Fruit fly (Drosophila melanogaster) whole organism, prepupa: ENCODE measurements around the gene btl.

Experiments used
- Blimp-1 ChIP-seq: fragments of 200-800 bp; sonication (Bioruptor generic); optimal IDR thresholded peaks from 3 replicates; lab custom pipeline; 2017; ENCODE audit warnings: missing biosample characterization, missing genetic modification characterization, mild to moderate bottlenecking, moderate library complexity, missing genetic modification reagents
- CG10631 ChIP-seq: fragments of 200-800 bp; sonication (Bioruptor generic); optimal IDR thresholded peaks from 2 replicates; lab custom pipeline; 2016; ENCODE audit warnings: missing biosample characterization, missing genetic modification characterization
- CG10669 ChIP-seq: fragments of 200-800 bp; sonication (Bioruptor generic); optimal IDR thresholded peaks from 3 replicates; lab custom pipeline; 2018; ENCODE audit warnings: missing biosample characterization, mild to moderate bottlenecking, missing genetic modification characterization, moderate library complexity
- CG11294 ChIP-seq: fragments of 200-800 bp; sonication (Bioruptor generic); IDR thresholded peaks from 2 replicates; pipeline ENCODE4 v1.3.6; 2022; ENCODE audit warnings: missing biosample characterization, missing genetic modification characterization
- CG11762 ChIP-seq: fragments of 200-800 bp; sonication (Bioruptor generic); optimal IDR thresholded peaks from 3 replicates; lab custom pipeline; 2016; ENCODE audit warnings: missing biosample characterization, missing genetic modification characterization; ENCODE audit not compliant: insufficient read depth
- CG11902 ChIP-seq: fragments of 200-800 bp; sonication (Bioruptor generic); optimal IDR thresholded peaks from 3 replicates; lab custom pipeline; 2016; ENCODE audit warnings: missing biosample characterization, missing genetic modification characterization
- CG3032 ChIP-seq: fragments of 200-800 bp; optimal IDR thresholded peaks from 2 replicates; lab custom pipeline; 2019; ENCODE audit warnings: missing biosample characterization, mild to moderate bottlenecking, missing genetic modification characterization, moderate library complexity
- CG31627 ChIP-seq: fragments of 200-800 bp; sonication (Bioruptor generic); optimal IDR thresholded peaks from 3 replicates; lab custom pipeline; 2016; ENCODE audit warnings: missing biosample characterization, missing genetic modification characterization
- CG34406 ChIP-seq: fragments of 200-800 bp; sonication (Bioruptor generic); optimal IDR thresholded peaks from 3 replicates; lab custom pipeline; 2016; ENCODE audit warnings: missing biosample characterization, missing genetic modification characterization
- CG3919 ChIP-seq: fragments of 200-800 bp; sonication (Bioruptor generic); optimal IDR thresholded peaks from 3 replicates; lab custom pipeline; 2016; ENCODE audit warnings: missing biosample characterization, missing genetic modification characterization
- CG6792 ChIP-seq: fragments of 200-800 bp; sonication (Bioruptor generic); optimal IDR thresholded peaks from 3 replicates; lab custom pipeline; 2016; ENCODE audit warnings: missing biosample characterization, missing genetic modification characterization
- CG6854 ChIP-seq: fragments of 200-800 bp; sonication (Bioruptor generic); optimal IDR thresholded peaks from 2 replicates; lab custom pipeline; 2017; ENCODE audit warnings: missing biosample characterization, mild to moderate bottlenecking, missing genetic modification characterization
- CG7368 ChIP-seq: fragments of 200-800 bp; sonication (Bioruptor generic); optimal IDR thresholded peaks from 3 replicates; lab custom pipeline; 2016; ENCODE audit warnings: missing biosample characterization, missing genetic modification characterization
- CG9139 ChIP-seq: fragments of 200-800 bp; sonication (Bioruptor generic); optimal IDR thresholded peaks from 3 replicates; lab custom pipeline; 2017; ENCODE audit warnings: missing biosample characterization, mild to moderate bottlenecking, missing genetic modification characterization
- Eip75B ChIP-seq: fragments of 200-800 bp; sonication (Bioruptor generic); optimal IDR thresholded peaks from 3 replicates; lab custom pipeline; 2016; ENCODE audit warnings: missing biosample characterization, missing genetic modification characterization
- Eip78C ChIP-seq: fragments of 200-800 bp; sonication (Bioruptor generic); peaks from one replicate; lab custom pipeline; 2016; ENCODE audit warnings: missing biosample characterization, missing genetic modification characterization
- Ets21C ChIP-seq: fragments of 200-800 bp; sonication (Bioruptor generic); optimal IDR thresholded peaks from 3 replicates; lab custom pipeline; 2016; ENCODE audit warnings: missing biosample characterization, missing genetic modification characterization
- Gug ChIP-seq: fragments of 200-800 bp; sonication (Bioruptor generic); IDR thresholded peaks from 2 replicates; pipeline ENCODE4 v1.3.6; 2022; ENCODE audit warnings: missing biosample characterization, missing genetic modification characterization
- Hr39 ChIP-seq: fragments of 200-800 bp; sonication (Bioruptor generic); optimal IDR thresholded peaks from 2 replicates; lab custom pipeline; 2016; ENCODE audit warnings: missing biosample characterization, missing genetic modification characterization
- Hr4 ChIP-seq: fragments of 200-800 bp; sonication (Bioruptor generic); optimal IDR thresholded peaks from 3 replicates; lab custom pipeline; 2016; ENCODE audit warnings: missing biosample characterization, missing genetic modification characterization
- Lpt ChIP-seq: fragments of 200-800 bp; sonication (Bioruptor generic); optimal IDR thresholded peaks from 3 replicates; lab custom pipeline; 2016; ENCODE audit warnings: missing biosample characterization, missing genetic modification characterization
- Met ChIP-seq: fragments of 200-800 bp; sonication (Bioruptor generic); optimal IDR thresholded peaks from 3 replicates; lab custom pipeline; 2016; ENCODE audit warnings: missing biosample characterization, missing genetic modification characterization
- OdsH ChIP-seq: fragments of 200-800 bp; sonication (Bioruptor generic); optimal IDR thresholded peaks from 3 replicates; lab custom pipeline; 2016; ENCODE audit warnings: missing biosample characterization, missing genetic modification characterization
- Sox14 ChIP-seq: fragments of 200-800 bp; sonication (Bioruptor generic); optimal IDR thresholded peaks from 3 replicates; lab custom pipeline; 2016; ENCODE audit warnings: missing biosample characterization, missing genetic modification characterization
- Sox15 ChIP-seq: fragments of 200-800 bp; sonication (Bioruptor generic); optimal IDR thresholded peaks from 3 replicates; lab custom pipeline; 2016; ENCODE audit warnings: missing biosample characterization, missing genetic modification characterization
- acj6 ChIP-seq: fragments of 200-800 bp; sonication (Bioruptor generic); optimal IDR thresholded peaks from 3 replicates; lab custom pipeline; 2016; ENCODE audit warnings: missing biosample characterization, missing genetic modification characterization
- cyc ChIP-seq: fragments of 200-800 bp; sonication (Bioruptor generic); optimal IDR thresholded peaks from 3 replicates; lab custom pipeline; 2016; ENCODE audit warnings: missing biosample characterization, missing genetic modification characterization
- esn ChIP-seq: fragments of 200-800 bp; sonication (Bioruptor generic); optimal IDR thresholded peaks from 2 replicates; lab custom pipeline; 2016; ENCODE audit warnings: missing biosample characterization, mild to moderate bottlenecking, missing genetic modification characterization, moderate library complexity
- fd59A ChIP-seq: fragments of 200-800 bp; sonication (Bioruptor generic); optimal IDR thresholded peaks from 2 replicates; lab custom pipeline; 2017; ENCODE audit warnings: missing biosample characterization, mild to moderate bottlenecking, missing genetic modification characterization, missing genetic modification reagents
- fkh ChIP-seq: fragments of 200-800 bp; sonication (Bioruptor generic); optimal IDR thresholded peaks from 3 replicates; lab custom pipeline; 2017; ENCODE audit warnings: missing biosample characterization, mild to moderate bottlenecking, missing genetic modification characterization, moderate library complexity
- lz ChIP-seq: fragments of 200-800 bp; sonication (Bioruptor generic); optimal IDR thresholded peaks from 3 replicates; lab custom pipeline; 2016; ENCODE audit warnings: missing biosample characterization, missing genetic modification characterization
- pdm3 ChIP-seq: fragments of 200-800 bp; sonication (Bioruptor generic); optimal IDR thresholded peaks from 3 replicates; lab custom pipeline; 2016; ENCODE audit warnings: missing biosample characterization, missing genetic modification characterization
- salr ChIP-seq, 2 experiments: fragments of 200-800 bp; sonication (Bioruptor generic); optimal IDR thresholded peaks; 3 replicates each; lab custom pipeline; 2016 to 2018; ENCODE audit warnings: missing biosample characterization in 2 of 2, missing genetic modification characterization in 2 of 2, mild to moderate bottlenecking in 1 of 2
- svp ChIP-seq: fragments of 200-800 bp; sonication (Bioruptor generic); peaks from one replicate; lab custom pipeline; 2016; ENCODE audit warnings: missing biosample characterization, missing genetic modification characterization
- topi ChIP-seq: fragments of 200-800 bp; sonication (Bioruptor generic); optimal IDR thresholded peaks from 3 replicates; lab custom pipeline; 2016; ENCODE audit warnings: missing biosample characterization, missing genetic modification characterization

btl gene

DNA sequence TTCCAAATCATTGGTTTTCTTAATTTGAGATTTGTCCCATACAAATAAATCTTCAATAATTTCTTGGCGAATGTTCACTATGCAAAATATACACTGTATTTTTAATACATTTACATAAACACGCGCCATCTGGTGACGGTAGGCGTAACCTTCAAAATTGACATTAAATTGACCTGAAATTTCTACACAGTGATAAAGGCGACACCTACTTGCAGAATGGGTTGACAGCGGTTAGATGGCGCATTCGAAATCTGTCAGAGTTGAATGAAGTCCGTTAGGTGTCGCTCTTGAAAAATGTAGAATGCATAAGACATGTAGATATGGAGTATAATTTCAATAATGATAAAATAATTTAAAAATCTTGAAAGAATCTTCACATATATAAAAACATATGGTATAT is 35.8 kb downstream of the btl start:
- TF ChIP-seq pdm3 (GFP tag; lab: Kevin White, UChicago) (peak; percentile 55), CG10631 (GFP tag; lab: Kevin White, UChicago) (peak; percentile 32), topi (GFP tag; lab: Kevin White, UChicago) (peak; percentile 58), CG31627 (GFP tag; lab: Kevin White, UChicago) (peak; percentile 87), Eip78C (peak; percentile 73), Met (peak; percentile 45), esn (GFP tag; lab: Kevin White, UChicago) (peak; percentile 56), Sox15 (GFP tag; lab: Kevin White, UChicago) (peak; percentile 46), Ets21C (peak; percentile 50), OdsH (GFP tag; lab: Kevin White, UChicago) (peak; percentile 44), CG10669 (GFP tag; lab: Kevin White, UChicago) (no peak), CG3032 (tag; lab: Kevin White, UChicago) (peak; percentile 12), lz (GFP tag; lab: Kevin White, UChicago) (peak; percentile 76), CG7368 (no peak), CG3919 (peak; percentile 60), cyc (GFP tag; lab: Kevin White, UChicago) (peak; percentile 80), fd59A (no peak), Gug (no peak), CG9139 (no peak), Sox14 (peak; percentile 59), salr (GFP tag; optimal IDR thresholded peaks at IDR 0.05; lab: Kevin White, UChicago) (peak in 1 of 2 experiments; percentile 43), acj6 (peak; percentile 56), Lpt (GFP tag; lab: Kevin White, UChicago) (no peak), fkh (peak; percentile 4), CG11902 (GFP tag; lab: Kevin White, UChicago) (peak; percentile 45), Hr4 (GFP tag; lab: Kevin White, UChicago) (peak; percentile 35), Hr39 (GFP tag; lab: Kevin White, UChicago) (peak; percentile 88), CG6792 (GFP tag; lab: Kevin White, UChicago) (peak; percentile 29)

DNA sequence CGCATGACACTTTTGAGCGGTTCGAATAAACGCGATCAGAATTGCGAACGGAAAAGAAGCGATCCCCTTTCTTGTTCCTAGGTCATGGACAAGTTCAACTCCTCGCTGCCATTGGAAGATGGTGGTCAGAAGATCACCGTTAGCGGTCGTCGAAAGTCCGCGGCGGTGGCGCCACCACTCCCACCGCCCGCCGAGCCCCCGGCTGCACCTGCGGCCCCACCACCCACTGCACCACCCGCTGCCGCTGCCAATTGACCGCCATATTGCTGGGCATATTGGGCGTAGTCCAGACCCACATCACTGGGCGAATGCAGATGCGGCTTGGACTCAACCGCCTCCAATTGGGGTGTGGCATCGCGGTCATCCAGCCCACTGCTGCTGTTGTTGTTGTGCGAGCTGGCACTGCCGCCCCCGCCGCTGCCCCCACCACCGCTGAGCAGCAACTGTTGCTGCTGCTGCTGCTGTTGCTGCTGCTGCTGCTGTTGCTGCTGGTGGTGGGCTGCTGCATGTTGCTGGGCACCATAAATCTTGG is 37.4 kb downstream of the btl start:
- no peak for TF ChIP-seq CG6854 (GFP tag; lab: Kevin White, UChicago)
- peak; percentile 21 for TF ChIP-seq svp

DNA sequence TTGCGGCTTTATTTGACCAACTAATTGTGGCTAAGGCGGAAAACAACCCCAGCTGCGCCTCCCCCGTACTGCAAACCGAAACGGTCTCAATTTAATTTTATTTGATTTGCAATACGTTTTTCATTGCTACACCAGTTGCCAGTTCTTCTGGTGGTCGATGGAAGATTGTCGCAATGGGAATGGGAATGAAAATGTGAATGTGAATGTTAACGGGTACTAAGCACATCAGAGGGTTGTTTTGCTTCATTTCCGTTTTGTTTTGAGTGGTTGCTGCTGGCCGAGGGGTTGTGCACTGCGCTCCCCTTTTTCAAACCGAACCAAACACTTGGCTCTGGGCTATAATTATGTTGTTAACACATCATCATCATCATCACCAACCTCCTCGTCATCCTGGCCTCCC is 38.5 kb downstream of the btl start:
- TF ChIP-seq Eip75B (no peak), CG9139 (no peak), Blimp-1 (GFP tag; lab: Kevin White, UChicago) (no peak), OdsH (GFP tag; lab: Kevin White, UChicago) (no peak), fkh (no peak)
- TF ChIP-seq, all 60 proteins: peak for 0

DNA sequence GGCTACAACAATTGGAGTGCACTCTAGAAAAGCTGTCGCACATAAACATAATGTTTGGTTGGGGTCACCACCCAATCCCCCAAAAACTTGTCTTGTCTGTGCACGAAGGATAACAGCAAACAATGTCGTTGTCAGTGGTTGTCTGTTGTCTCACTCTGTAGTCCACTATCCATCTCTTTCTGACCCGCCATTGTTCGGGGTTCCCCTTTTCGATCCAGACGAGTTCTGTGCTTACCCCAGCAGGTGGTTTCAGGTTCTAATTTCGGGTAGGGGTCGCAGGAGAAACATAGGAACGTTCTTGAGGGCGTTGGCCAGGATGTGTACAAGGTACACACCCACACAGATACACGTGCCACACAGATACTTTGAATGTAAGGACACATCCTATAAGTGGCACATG is 43.2 kb downstream of the btl start:
- TF ChIP-seq esn (GFP tag; lab: Kevin White, UChicago) = no peak

DNA sequence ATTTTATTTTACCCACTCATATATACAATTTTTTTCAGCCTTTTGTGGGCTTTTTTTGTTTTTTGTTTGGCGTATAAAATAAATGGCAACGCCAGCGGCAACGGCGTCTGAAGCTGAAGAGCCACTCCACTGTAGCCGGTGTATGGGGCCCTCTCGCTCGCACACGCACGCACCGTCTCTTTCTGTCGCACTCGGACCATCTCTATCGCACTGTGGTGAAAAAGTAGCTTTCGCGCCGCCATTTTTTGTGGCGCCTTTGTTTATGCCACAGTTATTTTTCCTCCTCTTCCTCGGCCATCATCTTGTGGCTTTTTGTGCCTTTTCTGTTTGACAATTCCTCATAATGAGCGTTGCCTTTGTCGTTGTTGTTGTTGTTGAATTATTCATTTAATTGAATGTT is 46.5 kb downstream of the btl start:
- TF ChIP-seq Hr39 (GFP tag; lab: Kevin White, UChicago) = no peak
- TF ChIP-seq CG11294 (GFP tag; lab: Robert Waterston, UW) = no peak
- TF ChIP-seq CG34406 (GFP tag; lab: Kevin White, UChicago) = no peak
- peak; percentile 51 for TF ChIP-seq Eip78C
- no peak for TF ChIP-seq Lpt (GFP tag; lab: Kevin White, UChicago)
- TF ChIP-seq CG11762 (GFP tag; lab: Kevin White, UChicago) = no peak
